Worm (Caenorhabditis elegans): ENCODE data around the gene T03F7.6.
A peak's percentile ranks its signal among the peaks of the same experiment; 100 is the strongest.

T03F7.6 gene

DNA sequence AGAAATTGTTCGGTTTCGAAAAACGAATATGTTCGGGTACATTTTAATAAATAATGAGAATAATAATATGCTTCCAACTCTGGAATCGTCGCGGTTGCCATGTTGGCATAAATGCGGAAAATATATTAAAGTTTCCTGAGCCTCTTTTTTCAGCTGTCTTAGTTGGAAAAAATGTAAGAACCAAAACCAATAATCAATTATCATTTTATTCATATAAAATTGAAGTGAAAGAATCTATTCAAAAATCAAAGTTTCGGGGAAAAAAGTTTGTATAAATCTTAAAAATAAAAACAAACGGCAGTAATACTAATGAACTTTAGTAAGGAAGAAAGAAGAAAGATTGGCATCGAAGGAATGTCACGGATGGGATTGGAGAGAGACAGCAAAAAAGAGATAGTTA, 10.4 kb downstream of the T03F7.6 start, which contains the start of gene srh-45:
TSS of gene srh-45 (minus strand) at position 101 of the 400 bp plus-strand sequence.
- no peak for TF ChIP-seq nhr-179 (tag; optimal IDR thresholded peaks at IDR 0.05)
- TF ChIP-seq egl-44 (GFP tag; IDR thresholded peaks at IDR 0.05) = no peak
- TF ChIP-seq lin-26 (GFP tag; IDR thresholded peaks at IDR 0.05) = no peak
- TF ChIP-seq let-526 (GFP tag; IDR thresholded peaks at IDR 0.05) = no peak
- no peak for TF ChIP-seq zim-3 (tag; optimal IDR thresholded peaks at IDR 0.05)
- no peak for TF ChIP-seq lin-35 (GFP tag; optimal IDR thresholded peaks at IDR 0.05)
- no peak for TF ChIP-seq Y53G8AR.9 (GFP tag; conservative IDR thresholded peaks at IDR 0.05)
- TF ChIP-seq hmg-20 (GFP tag; IDR thresholded peaks at IDR 0.05) = no peak

DNA sequence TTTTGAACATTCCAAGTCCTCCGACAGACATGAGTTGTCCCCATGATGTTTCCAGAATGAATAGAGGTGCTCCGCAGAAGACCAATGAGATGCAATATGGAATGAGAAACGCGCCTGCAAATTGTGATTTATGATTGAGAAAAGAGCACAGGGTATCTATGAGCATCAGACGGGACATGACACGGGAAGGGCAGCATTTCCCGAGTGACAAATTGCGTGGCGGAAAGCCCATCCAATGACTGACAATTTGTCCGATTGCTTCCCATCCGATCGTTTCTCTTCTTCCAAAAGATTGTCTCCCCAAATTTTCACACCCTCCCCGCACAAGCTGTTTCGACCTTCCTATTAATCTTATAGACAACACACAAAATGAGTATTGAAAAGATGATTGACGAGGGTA, 13.3 kb downstream of the T03F7.6 start:
- no peak for TF ChIP-seq egl-18 (GFP tag; IDR thresholded peaks at IDR 0.05)
- no peak for TF ChIP-seq T07F8.4 (tag; optimal IDR thresholded peaks at IDR 0.05)
- TF ChIP-seq ceh-27 (GFP tag; optimal IDR thresholded peaks at IDR 0.05) = no peak
- TF ChIP-seq bed-1 (GFP tag; IDR thresholded peaks at IDR 0.05) = no peak
- no peak for TF ChIP-seq attf-6 (GFP tag; IDR thresholded peaks at IDR 0.05)
- no peak for TF ChIP-seq gei-17 (GFP tag; optimal IDR thresholded peaks at IDR 0.05)
- no peak for TF ChIP-seq Y79H2A.3 (GFP tag; conservative IDR thresholded peaks at IDR 0.05)
- TF ChIP-seq nfya-2 (GFP tag; IDR thresholded peaks at IDR 0.05) = no peak
- TF ChIP-seq cebp-1 (GFP tag; IDR thresholded peaks at IDR 0.05) = no peak
- TF ChIP-seq cebp-1 (tag; optimal IDR thresholded peaks at IDR 0.05) = no peak
- TF ChIP-seq B0261.1 (tag; optimal IDR thresholded peaks at IDR 0.05) = no peak
- no peak for TF ChIP-seq rec-8 (tag; optimal IDR thresholded peaks at IDR 0.05)
- no peak for TF ChIP-seq madf-3 (GFP tag; IDR thresholded peaks at IDR 0.05)
- no peak for TF ChIP-seq nfya-1 (tag; optimal IDR thresholded peaks at IDR 0.05; ENCODE audit: borderline replicate concordance, insufficient read depth)
- no peak for TF ChIP-seq mel-28 (tag; optimal IDR thresholded peaks at IDR 0.05; ENCODE audit: borderline replicate concordance)
- no peak for TF ChIP-seq F57A8.1 (GFP tag; optimal IDR thresholded peaks at IDR 0.05)
- no peak for TF ChIP-seq Y56A3A.18 (GFP tag; IDR thresholded peaks at IDR 0.05)
- no peak for TF ChIP-seq ceh-91 (GFP tag; IDR thresholded peaks at IDR 0.05)
- TF ChIP-seq F39B2.1 (GFP tag; IDR thresholded peaks at IDR 0.05) = no peak
- TF ChIP-seq cebp-2 (GFP tag; IDR thresholded peaks at IDR 0.05) = no peak

DNA sequence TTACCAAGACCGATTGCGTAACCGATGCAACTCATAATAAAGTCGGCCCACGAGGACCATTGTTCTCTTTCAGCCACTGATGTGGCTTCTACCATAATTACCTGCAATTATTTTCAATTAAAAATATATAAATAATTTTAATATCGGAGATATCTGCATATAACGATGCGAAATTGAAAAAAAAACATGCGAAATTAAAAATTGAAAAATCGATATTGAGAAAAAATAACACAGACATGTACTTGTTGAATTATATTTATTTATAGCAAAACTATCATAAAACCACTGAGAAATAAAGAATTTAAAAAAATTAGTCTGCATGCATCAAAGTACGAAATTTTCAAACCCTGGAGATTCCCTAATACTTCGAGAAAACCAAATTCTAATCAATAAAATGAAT, 13.9 kb downstream of the T03F7.6 start, which contains the start of gene snf-11:
TSS of gene snf-11 (minus strand) at position 101 of the 400 bp plus-strand sequence.
- TF ChIP-seq F57C9.4 (tag; optimal IDR thresholded peaks at IDR 0.05) = no peak
- TF ChIP-seq F33H1.4 (GFP tag; IDR thresholded peaks at IDR 0.05) = no peak
- TF ChIP-seq dpl-1 (GFP tag; optimal IDR thresholded peaks at IDR 0.05) = no peak
- no peak for TF ChIP-seq snpc-4 (GFP tag; optimal IDR thresholded peaks at IDR 0.05)
- TF ChIP-seq snpc-4 (tag; optimal IDR thresholded peaks at IDR 0.05) = no peak
- no peak for TF ChIP-seq gei-17 (GFP tag; optimal IDR thresholded peaks at IDR 0.05)

DNA sequence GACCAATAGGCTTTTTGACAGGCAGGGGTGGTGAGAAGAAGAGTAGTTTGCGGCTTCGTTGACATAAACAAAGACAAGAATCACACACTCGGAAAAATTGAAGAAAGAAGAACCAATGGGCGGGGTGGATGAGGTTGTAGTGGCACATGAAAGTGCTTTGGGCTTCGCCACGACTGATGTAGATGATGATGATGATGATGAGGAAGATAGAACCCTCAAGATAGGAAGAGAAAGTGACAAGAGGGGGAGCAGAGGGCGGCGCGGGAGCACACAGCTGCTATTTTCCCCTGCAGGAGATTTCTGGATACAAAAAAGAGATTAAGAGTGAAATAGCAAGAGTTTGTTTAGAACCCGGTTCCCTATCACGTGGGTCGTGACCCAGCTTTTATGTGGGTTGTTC, 14.4 kb downstream of the T03F7.6 start:
- no peak for TF ChIP-seq unc-130 (GFP tag; optimal IDR thresholded peaks at IDR 0.05)
- TF ChIP-seq K12H6.12 (tag; optimal IDR thresholded peaks at IDR 0.05) = peak; percentile 17
- TF ChIP-seq somi-1 (GFP tag; optimal IDR thresholded peaks at IDR 0.05) = peak; percentile 15
- TF ChIP-seq B0261.1 (tag; optimal IDR thresholded peaks at IDR 0.05) = no peak

All from whole organism, young adult.